Fruit fly (Drosophila melanogaster) whole organism, embryonic: ENCODE measurements around the gene CG9393.
A peak's percentile ranks its signal among the peaks of the same experiment; 100 is the strongest.

Experiments
- CG11093 ChIP-seq: fragments of 200-800 bp; sonication (Bioruptor generic); IDR thresholded peaks from 3 replicates; pipeline ENCODE4 v1.3.6; 2022; ENCODE audit warnings: missing biosample characterization, missing genetic modification characterization
- CG11398 ChIP-seq: fragments of 200-800 bp; sonication (Bioruptor generic); optimal IDR thresholded peaks from 2 replicates; lab custom pipeline; 2016; ENCODE audit warnings: missing biosample characterization, missing genetic modification characterization
- CG12071 ChIP-seq: fragments of 200-800 bp; sonication (Bioruptor generic); optimal IDR thresholded peaks from 3 replicates; lab custom pipeline; 2018; ENCODE audit warnings: missing biosample characterization, mild to moderate bottlenecking, missing genetic modification characterization
- CG12299 ChIP-seq: fragments of 200-800 bp; sonication (Bioruptor generic); optimal IDR thresholded peaks from 2 replicates; lab custom pipeline; 2018; ENCODE audit warnings: missing biosample characterization, mild to moderate bottlenecking, missing genetic modification characterization
- CG12659 ChIP-seq: fragments of 200-800 bp; sonication (Bioruptor generic); optimal IDR thresholded peaks from 3 replicates; lab custom pipeline; 2017; ENCODE audit warnings: mild to moderate bottlenecking, missing biosample characterization, missing genetic modification reagents, missing genetic modification characterization
- CG13775 ChIP-seq: fragments of 200-800 bp; sonication (Bioruptor generic); optimal IDR thresholded peaks from 3 replicates; lab custom pipeline; 2017; ENCODE audit warnings: missing biosample characterization, mild to moderate bottlenecking, missing genetic modification characterization
- CG15269 ChIP-seq: fragments of 200-800 bp; sonication (Bioruptor generic); optimal IDR thresholded peaks from 2 replicates; lab custom pipeline; 2018; ENCODE audit warnings: missing biosample characterization, mild to moderate bottlenecking, missing genetic modification characterization, moderate library complexity
- CG15601 ChIP-seq: fragments of 200-800 bp; sonication (Bioruptor generic); optimal IDR thresholded peaks from 3 replicates; lab custom pipeline; 2019; ENCODE audit warnings: missing biosample characterization, mild to moderate bottlenecking, missing genetic modification characterization, moderate library complexity
- CG1602 ChIP-seq: fragments of 200-800 bp; sonication (Bioruptor generic); optimal IDR thresholded peaks from 3 replicates; lab custom pipeline; 2016; ENCODE audit warnings: missing biosample characterization, missing genetic modification characterization
- CG17359 ChIP-seq: fragments of 200-800 bp; sonication (Bioruptor generic); optimal IDR thresholded peaks from 3 replicates; lab custom pipeline; 2018; ENCODE audit warnings: missing biosample characterization, mild to moderate bottlenecking, missing genetic modification characterization, moderate library complexity
- CG17612 ChIP-seq: fragments of 200-800 bp; sonication (Bioruptor generic); IDR thresholded peaks from 2 replicates; pipeline ENCODE4 v1.3.6; 2022; ENCODE audit warnings: missing biosample characterization, missing genetic modification characterization
- CG18476 ChIP-seq: fragments of 200-800 bp; sonication (Bioruptor generic); optimal IDR thresholded peaks from 2 replicates; lab custom pipeline; 2016; ENCODE audit warnings: missing biosample characterization, mild to moderate bottlenecking, missing genetic modification characterization
- CG2712 ChIP-seq: fragments of 200-800 bp; optimal IDR thresholded peaks from 3 replicates; lab custom pipeline; 2019; ENCODE audit warnings: missing biosample characterization, mild to moderate bottlenecking, missing genetic modification characterization, moderate library complexity
- CG30020 ChIP-seq: fragments of 200-800 bp; optimal IDR thresholded peaks from 2 replicates; lab custom pipeline; 2019; ENCODE audit warnings: missing biosample characterization, mild to moderate bottlenecking, missing genetic modification characterization, moderate library complexity
- CG34376 ChIP-seq: fragments of 200-800 bp; sonication (Bioruptor generic); optimal IDR thresholded peaks from 2 replicates; lab custom pipeline; 2018; ENCODE audit warnings: missing biosample characterization, mild to moderate bottlenecking, missing genetic modification characterization
- CG4282 ChIP-seq: fragments of 200-800 bp; sonication (Bioruptor generic); optimal IDR thresholded peaks from 2 replicates; lab custom pipeline; 2016; ENCODE audit warnings: missing biosample characterization, missing genetic modification characterization
- CG4820 ChIP-seq: fragments of 200-800 bp; sonication (Bioruptor generic); optimal IDR thresholded peaks from 3 replicates; lab custom pipeline; 2016; ENCODE audit warnings: missing biosample characterization, missing genetic modification characterization
- CG6765 ChIP-seq: fragments of 200-800 bp; sonication (Bioruptor generic); optimal IDR thresholded peaks from 3 replicates; lab custom pipeline; 2017; ENCODE audit warnings: missing biosample characterization, mild to moderate bottlenecking, missing genetic modification characterization
- CG7987 ChIP-seq: fragments of 200-800 bp; sonication (Bioruptor generic); optimal IDR thresholded peaks from 2 replicates; lab custom pipeline; 2018; ENCODE audit warnings: missing biosample characterization, mild to moderate bottlenecking, missing genetic modification characterization, moderate library complexity
- CG8388 ChIP-seq: fragments of 200-800 bp; sonication (Bioruptor generic); optimal IDR thresholded peaks from 2 replicates; lab custom pipeline; 2019; ENCODE audit warnings: missing biosample characterization, mild to moderate bottlenecking, missing genetic modification characterization, moderate library complexity
- Dip2 ChIP-seq: fragments of 200-800 bp; sonication (Bioruptor generic); IDR thresholded peaks from 2 replicates; pipeline ENCODE4 v1.3.6; 2022; ENCODE audit warnings: missing biosample characterization, missing genetic modification characterization
- Elba2 ChIP-seq: fragments of 200-800 bp; sonication (Bioruptor generic); optimal IDR thresholded peaks from 3 replicates; lab custom pipeline; 2016; ENCODE audit warnings: missing biosample characterization, missing genetic modification characterization
- HmgD ChIP-seq: fragments of 200-800 bp; sonication (Bioruptor generic); optimal IDR thresholded peaks from 3 replicates; lab custom pipeline; 2016; ENCODE audit warnings: missing biosample characterization, missing genetic modification characterization
- Mad ChIP-seq: fragments of 200-800 bp; sonication (Bioruptor generic); optimal IDR thresholded peaks from 2 replicates; lab custom pipeline; 2016; ENCODE audit warnings: missing biosample characterization, missing genetic modification characterization
- Med ChIP-seq: fragments of 200-800 bp; sonication (Bioruptor generic); peaks from one replicate; lab custom pipeline; 2016; ENCODE audit warnings: missing biosample characterization, missing genetic modification characterization, mild to moderate bottlenecking, inconsistent platforms, moderate library complexity
- NC2β ChIP-seq: fragments of 200-800 bp; sonication (Bioruptor generic); optimal IDR thresholded peaks from 2 replicates; lab custom pipeline; 2016; ENCODE audit warnings: missing biosample characterization, missing genetic modification characterization
- Nf-YB ChIP-seq: fragments of 200-800 bp; sonication (Bioruptor generic); optimal IDR thresholded peaks from 3 replicates; lab custom pipeline; 2019; ENCODE audit warnings: missing biosample characterization, mild to moderate bottlenecking, missing genetic modification characterization, moderate library complexity
- Oaz ChIP-seq: fragments of 200-800 bp; sonication (Bioruptor generic); IDR thresholded peaks from 2 replicates; pipeline ENCODE4 v1.3.6; 2022; ENCODE audit warnings: missing biosample characterization, missing genetic modification characterization
- Sry-β ChIP-seq: fragments of 200-800 bp; sonication (Bioruptor generic); optimal IDR thresholded peaks from 2 replicates; lab custom pipeline; 2018; ENCODE audit warnings: missing biosample characterization, mild to moderate bottlenecking, missing genetic modification characterization, moderate library complexity
- Usf ChIP-seq: fragments of 200-800 bp; sonication (Bioruptor generic); optimal IDR thresholded peaks from 2 replicates; lab custom pipeline; 2017; ENCODE audit warnings: missing genotype, missing biosample characterization, missing genetic modification characterization
- Xbp1 ChIP-seq: fragments of 200-800 bp; sonication (Bioruptor generic); optimal IDR thresholded peaks from 3 replicates; lab custom pipeline; 2016; ENCODE audit warnings: missing biosample characterization, mild to moderate bottlenecking, missing genetic modification characterization
- YL-1 ChIP-seq: fragments of 200-800 bp; sonication (Bioruptor generic); optimal IDR thresholded peaks from 3 replicates; lab custom pipeline; 2017; ENCODE audit warnings: missing biosample characterization, mild to moderate bottlenecking, missing genetic modification characterization
- br ChIP-seq: fragments of >200 bp; optimal IDR thresholded peaks from 2 replicates; lab custom pipeline; 2017
- crp ChIP-seq, 2 experiments: fragments of 200-800 bp; sonication (Bioruptor generic); optimal IDR thresholded peaks; 2 replicates in 1 of 2; 3 replicates in 1 of 2; lab custom pipeline; 2017; ENCODE audit warnings: missing biosample characterization in 2 of 2, missing genetic modification characterization in 2 of 2, mild to moderate bottlenecking in 1 of 2, moderate library complexity in 1 of 2
- cwo ChIP-seq: fragments of 200-800 bp; sonication (Bioruptor generic); optimal IDR thresholded peaks from 3 replicates; lab custom pipeline; 2017; ENCODE audit warnings: missing biosample characterization, missing genetic modification characterization, mild to moderate bottlenecking, moderate library complexity, missing genetic modification reagents
- hb ChIP-seq: fragments of 200-800 bp; sonication (Bioruptor generic); IDR thresholded peaks from 3 replicates; pipeline ENCODE4 v1.3.6; 2022; ENCODE audit warnings: missing biosample characterization, missing genetic modification characterization; ENCODE audit not compliant: partially characterized antibody
- insv ChIP-seq, 2 experiments: fragments of 200-800 bp; sonication (Bioruptor generic); optimal IDR thresholded peaks; 3 replicates each; lab custom pipeline; 2016 to 2018; ENCODE audit warnings: missing biosample characterization in 2 of 2, missing genetic modification characterization in 2 of 2
- jumu ChIP-seq: fragments of 200-800 bp; sonication (Bioruptor generic); optimal IDR thresholded peaks from 3 replicates; lab custom pipeline; 2016; ENCODE audit warnings: missing biosample characterization, missing genetic modification characterization
- kah ChIP-seq: fragments of 200-800 bp; sonication (Bioruptor generic); optimal IDR thresholded peaks from 2 replicates; lab custom pipeline; 2018; ENCODE audit warnings: missing biosample characterization, mild to moderate bottlenecking, missing genetic modification characterization
- maf-S ChIP-seq: fragments of 200-800 bp; sonication (Bioruptor generic); optimal IDR thresholded peaks from 2 replicates; lab custom pipeline; 2016; ENCODE audit warnings: missing biosample characterization, missing genetic modification characterization
- mam ChIP-seq: fragments of 200-800 bp; sonication (Bioruptor generic); optimal IDR thresholded peaks from 3 replicates; lab custom pipeline; 2016; ENCODE audit warnings: missing biosample characterization, missing genetic modification characterization
- nmo ChIP-seq: fragments of 200-800 bp; sonication (Bioruptor generic); optimal IDR thresholded peaks from 2 replicates; lab custom pipeline; 2018; ENCODE audit warnings: missing biosample characterization, mild to moderate bottlenecking, missing genetic modification characterization, moderate library complexity
- p53 ChIP-seq: fragments of 200-800 bp; sonication (Bioruptor generic); optimal IDR thresholded peaks from 2 replicates; lab custom pipeline; 2016; ENCODE audit warnings: missing biosample characterization, missing genetic modification characterization
- pfk ChIP-seq: fragments of 200-800 bp; sonication (Bioruptor generic); optimal IDR thresholded peaks from 2 replicates; lab custom pipeline; 2018; ENCODE audit warnings: missing biosample characterization, mild to moderate bottlenecking, missing genetic modification characterization, moderate library complexity
- sima ChIP-seq: fragments of 200-800 bp; sonication (Bioruptor generic); optimal IDR thresholded peaks from 2 replicates; lab custom pipeline; 2016; ENCODE audit warnings: missing biosample characterization, missing genetic modification characterization
- slp2 ChIP-seq: fragments of 200-800 bp; sonication (Bioruptor generic); optimal IDR thresholded peaks from 2 replicates; lab custom pipeline; 2016; ENCODE audit warnings: missing biosample characterization, missing genetic modification characterization
- tin ChIP-seq: fragments of 200-800 bp; sonication (Bioruptor generic); optimal IDR thresholded peaks from 3 replicates; lab custom pipeline; 2016; ENCODE audit warnings: missing biosample characterization, missing genetic modification characterization
- tna ChIP-seq: fragments of 200-800 bp; sonication (Bioruptor generic); IDR thresholded peaks from 2 replicates; pipeline ENCODE4 v1.3.6; 2022; ENCODE audit warnings: missing biosample characterization, missing genetic modification characterization; ENCODE audit not compliant: partially characterized antibody
- trem ChIP-seq: fragments of 200-800 bp; optimal IDR thresholded peaks from 3 replicates; lab custom pipeline; 2019; ENCODE audit warnings: missing biosample characterization, mild to moderate bottlenecking, missing genetic modification characterization, moderate library complexity
- tx ChIP-seq: fragments of 200-800 bp; sonication (Bioruptor generic); optimal IDR thresholded peaks from 2 replicates; lab custom pipeline; 2016; ENCODE audit warnings: missing biosample characterization, missing genetic modification characterization
- usp ChIP-seq: fragments of >200 bp; optimal IDR thresholded peaks from 2 replicates; lab custom pipeline; 2017; ENCODE audit warnings: missing biosample characterization, missing genetic modification characterization

CG9393 gene

dm6 chr3R:9513052-9513420 lies 50.4 kb downstream of the CG9393 start, which contains the start of the genes Ras85D and Rlb1 (continued):
- TF ChIP-seq NC2β (GFP tag; lab: Kevin White, UChicago): peak; percentile 76
- TF ChIP-seq tin (GFP tag; lab: Kevin White, UChicago): peak; percentile 81
- TF ChIP-seq tna: no peak
- peak; percentile 38 for TF ChIP-seq CG11398 (GFP tag; lab: Kevin White, UChicago)
- peak; percentile 29 for TF ChIP-seq CG8388 (GFP tag; lab: Kevin White, UChicago)
- TF ChIP-seq CG15269: peak; percentile 64
- TF ChIP-seq CG11093 (GFP tag; lab: Robert Waterston, UW): 0 out of 3 replicates have a peak, but pooled peaks have one; percentile 15
- TF ChIP-seq Elba2 (GFP tag; lab: Kevin White, UChicago): peak; percentile 17
- peak; percentile 39 for TF ChIP-seq slp2 (GFP tag; lab: Kevin White, UChicago)
- no peak for TF ChIP-seq hb (GFP tag; lab: Robert Waterston, UW)
- peak; percentile 33 for TF ChIP-seq cwo (GFP tag; lab: Kevin White, UChicago)
- peak; percentile 31 for TF ChIP-seq Nf-YB
- TF ChIP-seq Mad (GFP tag; lab: Kevin White, UChicago): peak; percentile 68
- TF ChIP-seq maf-S: peak; percentile 67
- TF ChIP-seq CG15601: peak; percentile 75
- peak; percentile 45 for TF ChIP-seq CG7987 (GFP tag; lab: Kevin White, UChicago)
- peak; percentile 79 for TF ChIP-seq trem
- peak; percentile 96 for TF ChIP-seq Med (GFP tag; lab: Kevin White, UChicago)
- peak; percentile 83 for TF ChIP-seq jumu (GFP tag; lab: Kevin White, UChicago)
- TF ChIP-seq p53 (GFP tag; lab: Kevin White, UChicago): peak; percentile 61
- peak; percentile 61 for TF ChIP-seq CG4820 (GFP tag; lab: Kevin White, UChicago)
- TF ChIP-seq YL-1 (GFP tag; lab: Kevin White, UChicago): peak; percentile 81
- peak; percentile 71 for TF ChIP-seq CG2712
- peak; percentile 84 for TF ChIP-seq Xbp1
- no peak for TF ChIP-seq CG12071
- no peak for TF ChIP-seq Dip2
- peak; percentile 84 for TF ChIP-seq nmo (GFP tag; lab: Kevin White, UChicago)
- peak; percentile 80 for TF ChIP-seq CG13775 (GFP tag; lab: Kevin White, UChicago)
- peak; percentile 62 for TF ChIP-seq CG30020
- peak; percentile 89 for TF ChIP-seq mam
- peak; percentile 69 for TF ChIP-seq CG18476 (GFP tag; lab: Kevin White, UChicago)
- TF ChIP-seq kah (GFP tag; lab: Kevin White, UChicago): no peak
- TF ChIP-seq usp (GFP tag; lab: Kevin White, UChicago): no peak
- peak; percentile 50 for TF ChIP-seq CG17359 (tag; lab: Kevin White, UChicago)
- TF ChIP-seq insv (GFP tag; optimal IDR thresholded peaks at IDR 0.05; lab: Kevin White, UChicago): peak in 1 of 2 experiments; percentile 62
- TF ChIP-seq sima: no peak
- TF ChIP-seq CG12659 (GFP tag; lab: Kevin White, UChicago): peak; percentile 87
- TF ChIP-seq CG1602 (GFP tag; lab: Kevin White, UChicago): peak; percentile 68
- TF ChIP-seq br (lab: Kevin White, UChicago): no peak
- TF ChIP-seq CG17612 (GFP tag; lab: Robert Waterston, UW): no peak
- TF ChIP-seq HmgD (GFP tag; lab: Kevin White, UChicago): peak; percentile 94
- peak; percentile 14 for TF ChIP-seq CG12299 (tag; lab: Kevin White, UChicago)
- peak; percentile 14 for TF ChIP-seq Usf (GFP tag; lab: Kevin White, UChicago)
- TF ChIP-seq CG34376 (GFP tag; lab: Kevin White, UChicago): peak; percentile 73
- peak; percentile 68 for TF ChIP-seq CG4282 (GFP tag; lab: Kevin White, UChicago)
- peak; percentile 35 for TF ChIP-seq pfk
- peak in 1 of 2 experiments; percentile 55 for TF ChIP-seq crp (GFP tag; optimal IDR thresholded peaks at IDR 0.05; lab: Kevin White, UChicago)
- TF ChIP-seq Sry-β (GFP tag; lab: Kevin White, UChicago): no peak
- TF ChIP-seq Oaz (GFP tag; lab: Robert Waterston, UW): no peak
- peak; percentile 28 for TF ChIP-seq CG6765 (GFP tag; lab: Kevin White, UChicago)
- peak; percentile 77 for TF ChIP-seq tx (GFP tag; lab: Kevin White, UChicago)
